Worm (Caenorhabditis elegans) whole organism, L1 larva: ENCODE data around the gene M02E1.3.
"Not testable (repeated sequence)": the region's sequence is repeated elsewhere in the genome, so short reads cannot be mapped to it uniquely, and the experiment has no call there.

Experiments
- C04F5.9 ChIP-seq: sonication (generic microtip); optimal IDR thresholded peaks from 2 replicates; lab custom pipeline; 2016; ENCODE audit warnings: missing genetic modification characterization, missing compliant biosample characterization
- F16B12.6 ChIP-seq: fragments of 150-350 bp; optimal IDR thresholded peaks from 2 replicates; lab custom pipeline; 2014; ENCODE audit warnings: missing biosample characterization, missing genetic modification characterization
- Y116A8C.19 ChIP-seq: sonication (generic microtip); optimal IDR thresholded peaks from 2 replicates; lab custom pipeline; 2016; ENCODE audit warnings: missing compliant biosample characterization, missing genetic modification characterization, borderline replicate concordance
- aly-2 ChIP-seq: fragments of 150-350 bp; optimal IDR thresholded peaks from 2 replicates; lab custom pipeline; 2014; ENCODE audit warnings: missing biosample characterization, missing genetic modification characterization
- ama-1 ChIP-seq: fragments of 150-350 bp; optimal IDR thresholded peaks from 2 replicates; lab custom pipeline; 2014
- blmp-1 ChIP-seq: fragments of 150-350 bp; optimal IDR thresholded peaks from 2 replicates; lab custom pipeline; 2014; ENCODE audit warnings: missing biosample characterization, missing genetic modification characterization
- ceh-63 ChIP-seq: fragments of 200-800 bp; sonication (Bioruptor generic); optimal IDR thresholded peaks from 2 replicates; lab custom pipeline; 2018; ENCODE audit warnings: mild to moderate bottlenecking, missing genetic modification characterization, missing compliant biosample characterization
- ceh-8 ChIP-seq: fragments of 200-800 bp; sonication (Bioruptor generic); optimal IDR thresholded peaks from 2 replicates; lab custom pipeline; 2018; ENCODE audit warnings: mild to moderate bottlenecking, missing genetic modification characterization, moderate library complexity, missing compliant biosample characterization
- ceh-82 ChIP-seq, 3 experiments: fragments of 150-350 bp in 1 of 3; sonication (generic microtip) in 2 of 3; optimal IDR thresholded peaks; 2 replicates each; lab custom pipeline; 2014 to 2017; ENCODE audit warnings: missing biosample characterization in 3 of 3, missing genetic modification characterization in 3 of 3
- ces-1 ChIP-seq: fragments of 150-350 bp; optimal IDR thresholded peaks from 2 replicates; lab custom pipeline; 2014; ENCODE audit warnings: missing biosample characterization, missing genetic modification reagents, missing genetic modification characterization
- dsc-1 ChIP-seq: sonication (generic microtip); optimal IDR thresholded peaks from 2 replicates; lab custom pipeline; 2016; ENCODE audit warnings: mild to moderate bottlenecking, missing genetic modification characterization, missing compliant biosample characterization
- efl-1 ChIP-seq, 4 experiments: fragments of 150-350 bp; optimal IDR thresholded peaks in 3 of 4; peaks in 1 of 4; 1 replicate in 1 of 4; 2 replicates in 3 of 4; lab custom pipeline; 2014; ENCODE audit warnings: missing biosample characterization in 2 of 4, missing genetic modification characterization in 2 of 4, missing genetic modification reagents in 2 of 4
- efl-3 ChIP-seq: fragments of 200-800 bp; sonication (Bioruptor generic); optimal IDR thresholded peaks from 2 replicates; lab custom pipeline; 2018; ENCODE audit warnings: mild to moderate bottlenecking, missing genetic modification characterization, missing compliant biosample characterization
- egl-13 ChIP-seq: sonication (generic microtip); optimal IDR thresholded peaks from 2 replicates; lab custom pipeline; 2016; ENCODE audit warnings: missing genotype, missing genetic modification reagents, missing genetic modification characterization, missing compliant biosample characterization
- elt-3 ChIP-seq, 6 experiments: fragments of 150-350 bp in 1 of 6; sonication (generic microtip); optimal IDR thresholded peaks; 2 replicates each; lab custom pipeline; 2017 to 2018; ENCODE audit warnings: missing biosample characterization in 6 of 6, missing genetic modification characterization in 6 of 6, inconsistent platforms in 1 of 6
- ets-5 ChIP-seq: fragments of 200-800 bp; sonication (Bioruptor generic); IDR thresholded peaks from 2 replicates; pipeline ENCODE4 v1.3.6; 2022; ENCODE audit warnings: missing genetic modification characterization, missing compliant biosample characterization
- fkh-10 ChIP-seq: sonication (generic microtip); optimal IDR thresholded peaks from 2 replicates; lab custom pipeline; 2017; ENCODE audit warnings: missing biosample characterization, missing genetic modification reagents, missing genetic modification characterization
- fkh-8 ChIP-seq: sonication (generic microtip); optimal IDR thresholded peaks from 2 replicates; lab custom pipeline; 2016; ENCODE audit warnings: mild to moderate bottlenecking, missing genetic modification characterization, missing compliant biosample characterization
- grh-1 ChIP-seq: fragments of 200-800 bp; sonication (Bioruptor generic); IDR thresholded peaks from 2 replicates; pipeline ENCODE4 v1.3.6; 2022; ENCODE audit warnings: missing genetic modification reagents, missing genetic modification characterization, missing compliant biosample characterization
- hlh-17 ChIP-seq: fragments of 200-800 bp; sonication (Bioruptor generic); optimal IDR thresholded peaks from 2 replicates; lab custom pipeline; 2018; ENCODE audit warnings: missing genetic modification characterization, mild to moderate bottlenecking, missing compliant biosample characterization, moderate library complexity, borderline replicate concordance
- irx-1 ChIP-seq: sonication (generic microtip); optimal IDR thresholded peaks from 2 replicates; lab custom pipeline; 2016; ENCODE audit warnings: missing genetic modification characterization, missing compliant biosample characterization
- lin-13 ChIP-seq: fragments of 150-350 bp; optimal IDR thresholded peaks from 2 replicates; lab custom pipeline; 2014; ENCODE audit warnings: missing biosample characterization, missing genetic modification reagents, missing genetic modification characterization
- lin-14 ChIP-seq: fragments of 200-800 bp; sonication (Bioruptor generic); optimal IDR thresholded peaks from 2 replicates; lab custom pipeline; 2018; ENCODE audit warnings: mild to moderate bottlenecking, missing genetic modification characterization, moderate library complexity, missing compliant biosample characterization
- lin-15B ChIP-seq: fragments of 150-350 bp; sonication (generic microtip); optimal IDR thresholded peaks from 3 replicates; lab custom pipeline; 2014; ENCODE audit warnings: missing biosample characterization, missing genetic modification characterization
- lin-35 ChIP-seq, 2 experiments: fragments of 150-350 bp; optimal IDR thresholded peaks; 2 replicates each; lab custom pipeline; 2014; ENCODE audit warnings: missing biosample characterization in 2 of 2, missing genetic modification characterization in 2 of 2, missing genetic modification reagents in 2 of 2
- lir-3 ChIP-seq: sonication (generic microtip); optimal IDR thresholded peaks from 2 replicates; lab custom pipeline; 2016; ENCODE audit warnings: mild to moderate bottlenecking, missing genetic modification characterization, moderate library complexity, missing compliant biosample characterization; ENCODE audit not compliant: poor library complexity
- lsy-2 ChIP-seq, 2 experiments: fragments of 150-350 bp; optimal IDR thresholded peaks; 2 replicates each; lab custom pipeline; 2014; ENCODE audit warnings: missing biosample characterization in 2 of 2, missing genetic modification characterization in 2 of 2
- mab-9 ChIP-seq: fragments of 200-800 bp; sonication (Bioruptor generic); IDR thresholded peaks from 2 replicates; pipeline ENCODE4 v1.3.6; 2022; ENCODE audit warnings: missing genetic modification reagents, missing genetic modification characterization, missing compliant biosample characterization
- mdl-1 ChIP-seq, 2 experiments: fragments of 150-350 bp; optimal IDR thresholded peaks; 2 replicates each; lab custom pipeline; 2014 to 2017; ENCODE audit warnings: missing biosample characterization in 2 of 2, missing genetic modification characterization in 2 of 2, inconsistent platforms in 1 of 2
- mef-2 ChIP-seq: fragments of 150-350 bp; optimal IDR thresholded peaks from 2 replicates; lab custom pipeline; 2014; ENCODE audit warnings: missing biosample characterization, missing genetic modification characterization
- mep-1 ChIP-seq: fragments of 150-350 bp; optimal IDR thresholded peaks from 2 replicates; lab custom pipeline; 2014; ENCODE audit warnings: missing biosample characterization, missing genetic modification characterization
- nhr-11 ChIP-seq: fragments of 150-350 bp; optimal IDR thresholded peaks from 2 replicates; lab custom pipeline; 2014; ENCODE audit warnings: missing biosample characterization, missing genetic modification characterization
- nhr-19 ChIP-seq: fragments of 200-800 bp; sonication (Bioruptor generic); conservative IDR thresholded peaks from 2 replicates; pipeline ENCODE4 v1.3.6; 2022; ENCODE audit warnings: missing genetic modification characterization, missing compliant biosample characterization
- nhr-28 ChIP-seq: fragments of 150-350 bp; optimal IDR thresholded peaks from 2 replicates; lab custom pipeline; 2014; ENCODE audit warnings: missing biosample characterization, missing genetic modification characterization
- nhr-47 ChIP-seq: sonication (generic microtip); optimal IDR thresholded peaks from 2 replicates; lab custom pipeline; 2016; ENCODE audit warnings: mild to moderate bottlenecking, missing genetic modification characterization, moderate library complexity, missing compliant biosample characterization
- nhr-71 ChIP-seq: sonication (generic microtip); optimal IDR thresholded peaks from 2 replicates; lab custom pipeline; 2016; ENCODE audit warnings: mild to moderate bottlenecking, missing genetic modification characterization, moderate library complexity, missing compliant biosample characterization
- nhr-76 ChIP-seq: sonication (generic microtip); optimal IDR thresholded peaks from 2 replicates; lab custom pipeline; 2017; ENCODE audit warnings: missing biosample characterization, missing genetic modification characterization
- nhr-77 ChIP-seq: fragments of 150-350 bp; optimal IDR thresholded peaks from 2 replicates; lab custom pipeline; 2014; ENCODE audit warnings: missing biosample characterization, missing genetic modification characterization
- nhr-85 ChIP-seq: sonication (generic microtip); peaks from one replicate; lab custom pipeline; 2016; ENCODE audit warnings: missing genetic modification characterization, inconsistent platforms, missing compliant biosample characterization
- nhr-90 ChIP-seq: sonication (generic microtip); optimal IDR thresholded peaks from 2 replicates; lab custom pipeline; 2016; ENCODE audit warnings: mild to moderate bottlenecking, missing genetic modification characterization, missing compliant biosample characterization; ENCODE audit not compliant: poor library complexity
- snu-23 ChIP-seq: sonication (generic microtip); optimal IDR thresholded peaks from 2 replicates; lab custom pipeline; 2016; ENCODE audit warnings: missing genetic modification characterization, missing compliant biosample characterization
- sox-4 ChIP-seq: sonication (generic microtip); optimal IDR thresholded peaks from 2 replicates; lab custom pipeline; 2016; ENCODE audit warnings: missing genetic modification characterization, missing compliant biosample characterization
- swsn-7 ChIP-seq: sonication (generic microtip); optimal IDR thresholded peaks from 2 replicates; lab custom pipeline; 2016; ENCODE audit warnings: missing genetic modification characterization, missing compliant biosample characterization
- tbx-2 ChIP-seq: sonication (generic microtip); optimal IDR thresholded peaks from 2 replicates; lab custom pipeline; 2016; ENCODE audit warnings: missing genetic modification characterization, missing compliant biosample characterization
- vab-15 ChIP-seq: sonication (generic microtip); optimal IDR thresholded peaks from 2 replicates; lab custom pipeline; 2017; ENCODE audit warnings: missing genotype, mild to moderate bottlenecking, missing genetic modification characterization, missing compliant biosample characterization
- ztf-4 ChIP-seq: fragments of 150-350 bp; optimal IDR thresholded peaks from 2 replicates; lab custom pipeline; 2014; ENCODE audit warnings: missing biosample characterization, missing genetic modification characterization

Gene M02E1.3

ce11 chrX:347117-347516 is 24.8 kb downstream of the M02E1.3 start, which contains the start of gene C04E7.3:
C04E7.3 (minus strand) TSS chrX:347217.
- not testable (repeated sequence) for TF ChIP-seq mab-9 (GFP tag; lab: Robert Waterston, UW); C04F5.9 (tag; lab: Kevin White, UChicago); lin-14 (GFP tag; lab: Kevin White, UChicago)

- TF ChIP-seq tbx-2 (tag; lab: Kevin White, UChicago): peak; percentile 10
- TF ChIP-seq nhr-11: no peak
- peak; percentile 58 for TF ChIP-seq lin-14 (GFP tag; lab: Kevin White, UChicago)
- TF ChIP-seq nhr-47 (tag; lab: Kevin White, UChicago): peak; percentile 24
- no peak for TF ChIP-seq C04F5.9 (tag; lab: Kevin White, UChicago)
- peak in 1 of 3 experiments; percentile 37 for TF ChIP-seq ceh-82 (tag; optimal IDR thresholded peaks at IDR 0.05; lab: Kevin White, UChicago)
- TF ChIP-seq swsn-7 (tag; lab: Kevin White, UChicago): peak; percentile 2
- peak; percentile 20 for TF ChIP-seq nhr-71
- no peak for TF ChIP-seq lin-13
- TF ChIP-seq mdl-1 (tag; optimal IDR thresholded peaks at IDR 0.05; lab: Kevin White, UChicago): peak in 1 of 2 experiments; percentile 68
- TF ChIP-seq blmp-1 (tag; lab: Kevin White, UChicago): peak; percentile 34
- TF ChIP-seq snu-23: peak; percentile 51
- TF ChIP-seq nhr-19 (GFP tag; lab: Robert Waterston, UW): 0 out of 2 replicates have a peak, but pooled peaks have one; percentile 24
- peak; percentile 31 for TF ChIP-seq mep-1 (tag; lab: Kevin White, UChicago)
- TF ChIP-seq lin-35 (GFP tag; optimal IDR thresholded peaks at IDR 0.05; lab: Kevin White, UChicago): peak; percentile 34 to 51
- no peak for TF ChIP-seq mef-2
- TF ChIP-seq efl-1 (optimal IDR thresholded peaks at IDR 0.05; lab: Kevin White, UChicago): peak in 1 of 2 experiments; percentile 16
- no peak for TF ChIP-seq efl-1 (GFP tag; optimal IDR thresholded peaks at IDR 0.05 in 1 of 2; lab: Kevin White, UChicago)
- peak; percentile 9 to 39 for TF ChIP-seq lsy-2 (tag; optimal IDR thresholded peaks at IDR 0.05; lab: Kevin White, UChicago)
- TF ChIP-seq ceh-63 (GFP tag; lab: Kevin White, UChicago): no peak
These were observed 25.8 kb downstream of the M02E1.3 start for ce11 chrX:348141-348540.

- peak; percentile 56 for TF ChIP-seq fkh-10 (GFP tag; lab: Kevin White, UChicago)
- TF ChIP-seq irx-1 (tag; lab: Kevin White, UChicago): peak; percentile 76
- TF ChIP-seq sox-4 (tag; lab: Kevin White, UChicago): peak; percentile 75
- TF ChIP-seq egl-13 (tag; lab: Kevin White, UChicago): peak; percentile 77
- no peak for TF ChIP-seq lin-15B
- peak; percentile 67 for TF ChIP-seq blmp-1 (tag; lab: Kevin White, UChicago)
- peak; percentile 87 for TF ChIP-seq lin-14 (GFP tag; lab: Kevin White, UChicago)
- no peak for TF ChIP-seq nhr-76 (tag; lab: Kevin White, UChicago)
- peak; percentile 18 for TF ChIP-seq vab-15
- no peak for TF ChIP-seq ama-1 (lab: Kevin White, UChicago)
- 0 out of 2 replicates have a peak, but pooled peaks have one; percentile 19 for TF ChIP-seq grh-1 (GFP tag; lab: Robert Waterston, UW)
- TF ChIP-seq hlh-17: no peak
- peak; percentile 51 for TF ChIP-seq nhr-11
- peak; percentile 75 for TF ChIP-seq lir-3 (tag; lab: Kevin White, UChicago)
- peak; percentile 16 for TF ChIP-seq ztf-4 (tag; lab: Kevin White, UChicago)
- peak; percentile 76 for TF ChIP-seq ceh-8
- TF ChIP-seq F16B12.6 (tag; lab: Kevin White, UChicago): peak; percentile 51
- peak; percentile 90 for TF ChIP-seq dsc-1 (tag; lab: Kevin White, UChicago)
- no peak for TF ChIP-seq Y116A8C.19 (tag; lab: Kevin White, UChicago)
- peak; percentile 80 for TF ChIP-seq fkh-8
- peak; percentile 87 for TF ChIP-seq tbx-2 (tag; lab: Kevin White, UChicago)
- TF ChIP-seq nhr-77 (tag; lab: Kevin White, UChicago): peak; percentile 76
- TF ChIP-seq ets-5 (GFP tag; lab: Robert Waterston, UW): no peak
- TF ChIP-seq nhr-71: peak; percentile 92
- no peak for TF ChIP-seq efl-3 (GFP tag; lab: Kevin White, UChicago)
- TF ChIP-seq ces-1 (GFP tag; lab: Kevin White, UChicago): no peak
- peak; percentile 34 for TF ChIP-seq nhr-28
- peak in 2 of 6 experiments; percentile 50 to 79 for TF ChIP-seq elt-3 (tag; optimal IDR thresholded peaks at IDR 0.05; lab: Kevin White, UChicago)
- TF ChIP-seq nhr-90: peak; percentile 90
- peak; percentile 81 for TF ChIP-seq aly-2 (tag; lab: Kevin White, UChicago)
- TF ChIP-seq mab-9 (GFP tag; lab: Robert Waterston, UW): peak; percentile 68; the same call in 1 of the 2 replicates
- peak in 1 of 2 experiments; percentile 78 for TF ChIP-seq mdl-1 (tag; optimal IDR thresholded peaks at IDR 0.05; lab: Kevin White, UChicago)
- peak; percentile 83 for TF ChIP-seq nhr-85 (tag; lab: Kevin White, UChicago)
These were observed 30.9 kb downstream of the M02E1.3 start, which contains the start of gene sor-3 for ce11 chrX:353134-353669. sor-3 (plus strand) TSS chrX:353619.
